Fruit fly (Drosophila melanogaster) whole organism, prepupa: ENCODE data around the gene Cpr67B.

ENCODE experiments used
- Blimp-1 ChIP-seq: fragments of 200-800 bp; sonication (Bioruptor generic); optimal IDR thresholded peaks from 3 replicates; lab custom pipeline; 2017; ENCODE audit warnings: missing biosample characterization, missing genetic modification characterization, mild to moderate bottlenecking, moderate library complexity, missing genetic modification reagents
- CG10631 ChIP-seq: fragments of 200-800 bp; sonication (Bioruptor generic); optimal IDR thresholded peaks from 2 replicates; lab custom pipeline; 2016; ENCODE audit warnings: missing biosample characterization, missing genetic modification characterization
- CG10669 ChIP-seq: fragments of 200-800 bp; sonication (Bioruptor generic); optimal IDR thresholded peaks from 3 replicates; lab custom pipeline; 2018; ENCODE audit warnings: missing biosample characterization, mild to moderate bottlenecking, missing genetic modification characterization, moderate library complexity
- CG11902 ChIP-seq: fragments of 200-800 bp; sonication (Bioruptor generic); optimal IDR thresholded peaks from 3 replicates; lab custom pipeline; 2016; ENCODE audit warnings: missing biosample characterization, missing genetic modification characterization
- CG15336 ChIP-seq: fragments of 200-800 bp; sonication (Bioruptor generic); IDR thresholded peaks from 2 replicates; pipeline ENCODE4 v1.3.6; 2022; ENCODE audit warnings: missing biosample characterization, missing genetic modification characterization
- CG1621 ChIP-seq: fragments of 200-800 bp; sonication (Bioruptor generic); optimal IDR thresholded peaks from 3 replicates; lab custom pipeline; 2018; ENCODE audit warnings: missing biosample characterization, mild to moderate bottlenecking, missing genetic modification characterization
- CG31627 ChIP-seq: fragments of 200-800 bp; sonication (Bioruptor generic); optimal IDR thresholded peaks from 3 replicates; lab custom pipeline; 2016; ENCODE audit warnings: missing biosample characterization, missing genetic modification characterization
- CG34406 ChIP-seq: fragments of 200-800 bp; sonication (Bioruptor generic); optimal IDR thresholded peaks from 3 replicates; lab custom pipeline; 2016; ENCODE audit warnings: missing biosample characterization, missing genetic modification characterization
- CG3919 ChIP-seq: fragments of 200-800 bp; sonication (Bioruptor generic); optimal IDR thresholded peaks from 3 replicates; lab custom pipeline; 2016; ENCODE audit warnings: missing biosample characterization, missing genetic modification characterization
- CG6163 ChIP-seq: fragments of 200-800 bp; sonication (Bioruptor generic); IDR thresholded peaks from 3 replicates; pipeline ENCODE4 v1.3.6; 2022; ENCODE audit warnings: missing biosample characterization, missing genetic modification characterization
- CG6276 ChIP-seq: fragments of 200-800 bp; sonication (Bioruptor generic); optimal IDR thresholded peaks from 2 replicates; lab custom pipeline; 2017; ENCODE audit warnings: missing biosample characterization, mild to moderate bottlenecking, missing genetic modification characterization
- CG6808 ChIP-seq: fragments of 200-800 bp; sonication (Bioruptor generic); optimal IDR thresholded peaks from 3 replicates; lab custom pipeline; 2017; ENCODE audit warnings: missing biosample characterization, missing genetic modification characterization, mild to moderate bottlenecking, moderate library complexity, missing genetic modification reagents
- CG6854 ChIP-seq: fragments of 200-800 bp; sonication (Bioruptor generic); optimal IDR thresholded peaks from 2 replicates; lab custom pipeline; 2017; ENCODE audit warnings: missing biosample characterization, mild to moderate bottlenecking, missing genetic modification characterization
- CG8119 ChIP-seq: fragments of 200-800 bp; sonication (Bioruptor generic); IDR thresholded peaks from 3 replicates; pipeline ENCODE4 v1.3.6; 2022; ENCODE audit warnings: missing biosample characterization, missing genetic modification characterization
- CG8632 ChIP-seq: fragments of 200-800 bp; sonication (Bioruptor generic); optimal IDR thresholded peaks from 3 replicates; lab custom pipeline; 2016; ENCODE audit warnings: missing biosample characterization, missing genetic modification characterization
- CG9139 ChIP-seq: fragments of 200-800 bp; sonication (Bioruptor generic); optimal IDR thresholded peaks from 3 replicates; lab custom pipeline; 2017; ENCODE audit warnings: missing biosample characterization, mild to moderate bottlenecking, missing genetic modification characterization
- Eip78C ChIP-seq: fragments of 200-800 bp; sonication (Bioruptor generic); peaks from one replicate; lab custom pipeline; 2016; ENCODE audit warnings: missing biosample characterization, missing genetic modification characterization
- Eip93F ChIP-seq: fragments of 200-800 bp; sonication (Bioruptor generic); optimal IDR thresholded peaks from 2 replicates; lab custom pipeline; 2016; ENCODE audit warnings: missing biosample characterization, mild to moderate bottlenecking, missing genetic modification characterization
- Ets21C ChIP-seq: fragments of 200-800 bp; sonication (Bioruptor generic); optimal IDR thresholded peaks from 3 replicates; lab custom pipeline; 2016; ENCODE audit warnings: missing biosample characterization, missing genetic modification characterization
- Ets96B ChIP-seq: fragments of 200-800 bp; optimal IDR thresholded peaks from 2 replicates; lab custom pipeline; 2019; ENCODE audit warnings: missing biosample characterization, mild to moderate bottlenecking, missing genetic modification characterization, moderate library complexity
- Gug ChIP-seq: fragments of 200-800 bp; sonication (Bioruptor generic); IDR thresholded peaks from 2 replicates; pipeline ENCODE4 v1.3.6; 2022; ENCODE audit warnings: missing biosample characterization, missing genetic modification characterization
- Hr38 ChIP-seq: sonication (Bioruptor generic); optimal IDR thresholded peaks from 2 replicates; lab custom pipeline; 2016; ENCODE audit warnings: missing biosample characterization, missing genetic modification characterization
- Hr4 ChIP-seq: fragments of 200-800 bp; sonication (Bioruptor generic); optimal IDR thresholded peaks from 3 replicates; lab custom pipeline; 2016; ENCODE audit warnings: missing biosample characterization, missing genetic modification characterization
- Lpt ChIP-seq: fragments of 200-800 bp; sonication (Bioruptor generic); optimal IDR thresholded peaks from 3 replicates; lab custom pipeline; 2016; ENCODE audit warnings: missing biosample characterization, missing genetic modification characterization
- Met ChIP-seq: fragments of 200-800 bp; sonication (Bioruptor generic); optimal IDR thresholded peaks from 3 replicates; lab custom pipeline; 2016; ENCODE audit warnings: missing biosample characterization, missing genetic modification characterization
- Smox ChIP-seq: fragments of 200-800 bp; sonication (Bioruptor generic); optimal IDR thresholded peaks from 3 replicates; lab custom pipeline; 2016; ENCODE audit warnings: missing biosample characterization, missing genetic modification characterization
- Sox14 ChIP-seq: fragments of 200-800 bp; sonication (Bioruptor generic); optimal IDR thresholded peaks from 3 replicates; lab custom pipeline; 2016; ENCODE audit warnings: missing biosample characterization, missing genetic modification characterization
- Sox15 ChIP-seq: fragments of 200-800 bp; sonication (Bioruptor generic); optimal IDR thresholded peaks from 3 replicates; lab custom pipeline; 2016; ENCODE audit warnings: missing biosample characterization, missing genetic modification characterization
- achi ChIP-seq: fragments of 200-800 bp; sonication (Bioruptor generic); optimal IDR thresholded peaks from 3 replicates; lab custom pipeline; 2016; ENCODE audit warnings: missing biosample characterization, missing genetic modification characterization
- cyc ChIP-seq: fragments of 200-800 bp; sonication (Bioruptor generic); optimal IDR thresholded peaks from 3 replicates; lab custom pipeline; 2016; ENCODE audit warnings: missing biosample characterization, missing genetic modification characterization
- dsx ChIP-seq: fragments of 200-800 bp; optimal IDR thresholded peaks from 3 replicates; lab custom pipeline; 2019; ENCODE audit warnings: missing biosample characterization, mild to moderate bottlenecking, missing genetic modification characterization, moderate library complexity; ENCODE audit not compliant: poor library complexity, severe bottlenecking
- eg ChIP-seq: fragments of 200-800 bp; sonication (Bioruptor generic); IDR thresholded peaks from 3 replicates; pipeline ENCODE4 v1.3.6; 2022; ENCODE audit warnings: missing biosample characterization, missing genetic modification characterization
- esn ChIP-seq: fragments of 200-800 bp; sonication (Bioruptor generic); optimal IDR thresholded peaks from 2 replicates; lab custom pipeline; 2016; ENCODE audit warnings: missing biosample characterization, mild to moderate bottlenecking, missing genetic modification characterization, moderate library complexity
- fd85E ChIP-seq: fragments of 200-800 bp; sonication (Bioruptor generic); optimal IDR thresholded peaks from 3 replicates; lab custom pipeline; 2016; ENCODE audit warnings: missing biosample characterization, missing genetic modification characterization
- fkh ChIP-seq: fragments of 200-800 bp; sonication (Bioruptor generic); optimal IDR thresholded peaks from 3 replicates; lab custom pipeline; 2017; ENCODE audit warnings: missing biosample characterization, mild to moderate bottlenecking, missing genetic modification characterization, moderate library complexity
- lz ChIP-seq: fragments of 200-800 bp; sonication (Bioruptor generic); optimal IDR thresholded peaks from 3 replicates; lab custom pipeline; 2016; ENCODE audit warnings: missing biosample characterization, missing genetic modification characterization
- pdm3 ChIP-seq: fragments of 200-800 bp; sonication (Bioruptor generic); optimal IDR thresholded peaks from 3 replicates; lab custom pipeline; 2016; ENCODE audit warnings: missing biosample characterization, missing genetic modification characterization
- salr ChIP-seq, 2 experiments: fragments of 200-800 bp; sonication (Bioruptor generic); optimal IDR thresholded peaks; 3 replicates each; lab custom pipeline; 2016 to 2018; ENCODE audit warnings: missing biosample characterization in 2 of 2, missing genetic modification characterization in 2 of 2, mild to moderate bottlenecking in 1 of 2
- spab ChIP-seq: fragments of 200-800 bp; sonication (Bioruptor generic); optimal IDR thresholded peaks from 2 replicates; lab custom pipeline; 2017; ENCODE audit warnings: missing biosample characterization, mild to moderate bottlenecking, missing genetic modification characterization, missing genetic modification reagents
- ss ChIP-seq, 2 experiments: fragments of 200-800 bp; sonication (Bioruptor generic); optimal IDR thresholded peaks; 2 replicates in 1 of 2; 3 replicates in 1 of 2; lab custom pipeline; 2017 to 2018; ENCODE audit warnings: mild to moderate bottlenecking in 2 of 2, missing biosample characterization in 2 of 2, missing genetic modification characterization in 2 of 2, moderate library complexity in 1 of 2
- svp ChIP-seq: fragments of 200-800 bp; sonication (Bioruptor generic); peaks from one replicate; lab custom pipeline; 2016; ENCODE audit warnings: missing biosample characterization, missing genetic modification characterization
- vri ChIP-seq: fragments of 200-800 bp; sonication (Bioruptor generic); optimal IDR thresholded peaks from 3 replicates; lab custom pipeline; 2016; ENCODE audit warnings: missing biosample characterization, mild to moderate bottlenecking, missing genetic modification characterization

Gene Cpr67B

dm6 chr3L:9377198-9378035 is 27.2 kb upstream of the Cpr67B start, which contains the start of gene Hsp26 (continued):
- TF ChIP-seq CG6808 (GFP tag; lab: Kevin White, UChicago) (peak; percentile 89), Smox (GFP tag; lab: Kevin White, UChicago) (peak; percentile 94), dsx (GFP tag; lab: Kevin White, UChicago) (peak; percentile 82), fd85E (GFP tag; lab: Kevin White, UChicago) (peak; percentile 88), Gug (peak; percentile 85), achi (GFP tag; lab: Kevin White, UChicago) (peak; percentile 93), CG1621 (tag; lab: Kevin White, UChicago) (peak; percentile 72), CG31627 (peak; percentile 90), CG8119 (GFP tag; lab: Robert Waterston, UW) (peak; percentile 94), fkh (peak; percentile 31)

DNA sequence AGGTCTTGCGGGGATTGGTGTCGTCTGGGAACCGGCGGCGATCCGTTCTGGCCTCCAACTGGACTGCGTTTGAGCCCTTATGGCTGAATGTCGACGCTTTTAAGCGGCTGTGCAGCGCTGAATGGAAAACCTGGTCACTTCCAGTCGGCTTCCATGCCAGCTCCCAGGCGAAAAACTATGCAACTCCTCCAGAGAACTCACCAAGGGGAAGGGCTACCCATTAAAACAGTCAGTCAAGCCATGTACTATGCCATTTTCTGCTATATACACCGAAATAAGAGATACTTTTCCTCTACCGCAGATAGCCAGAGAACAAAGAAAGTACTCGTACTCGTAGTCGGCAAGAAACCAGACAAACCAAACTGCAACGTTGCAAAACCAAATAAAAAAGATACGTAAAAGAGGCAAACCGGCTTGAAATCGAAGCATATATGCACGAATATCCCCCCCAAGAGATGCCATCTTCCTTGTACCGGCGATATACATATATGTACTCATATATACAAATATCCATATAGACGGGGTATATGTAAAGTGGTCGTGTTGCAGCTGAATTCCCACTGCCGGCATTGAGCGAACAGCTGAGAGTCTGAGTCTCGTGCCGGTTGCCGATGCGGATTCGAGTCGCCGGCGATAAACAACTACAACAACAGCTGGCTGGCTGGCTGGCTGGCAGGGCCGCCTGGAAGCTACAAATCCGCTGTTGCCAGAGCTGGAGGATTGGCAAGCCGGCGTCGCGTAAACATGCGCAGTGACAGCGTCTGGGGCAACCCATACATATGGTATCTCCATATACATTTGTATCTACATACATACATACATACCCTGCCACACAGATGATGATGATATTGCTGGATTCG is 24.9 kb upstream of the Cpr67B start, which contains the start of gene Hsp67Ba:
Hsp67Ba (minus strand) TSS at position 51 of the 860 bp plus-strand sequence.
- TF ChIP-seq fd85E (GFP tag; lab: Kevin White, UChicago) (no peak), Eip78C (GFP tag; lab: Kevin White, UChicago) (peak; percentile 76), CG10669 (GFP tag; lab: Kevin White, UChicago) (no peak), CG8119 (GFP tag; lab: Robert Waterston, UW) (0 out of 3 replicates have a peak, but pooled peaks have one; percentile 18), CG6276 (GFP tag; lab: Kevin White, UChicago) (no peak), Eip93F (GFP tag; lab: Kevin White, UChicago) (peak; percentile 41), Hr38 (GFP tag; lab: Kevin White, UChicago) (no peak), CG6854 (GFP tag; lab: Kevin White, UChicago) (peak; percentile 21), Ets21C (GFP tag; lab: Kevin White, UChicago) (no peak), CG10631 (GFP tag; lab: Kevin White, UChicago) (no peak), Blimp-1 (GFP tag; lab: Kevin White, UChicago) (no peak), CG6808 (GFP tag; lab: Kevin White, UChicago) (peak; percentile 51), Sox15 (GFP tag; lab: Kevin White, UChicago) (no peak), Met (GFP tag; lab: Kevin White, UChicago) (no peak), Hr4 (GFP tag; lab: Kevin White, UChicago) (no peak), Ets96B (tag; lab: Kevin White, UChicago) (no peak), CG3919 (GFP tag; lab: Kevin White, UChicago) (no peak), CG6163 (GFP tag; lab: Robert Waterston, UW) (no peak; the same call in 2 of the 3 replicates), pdm3 (GFP tag; lab: Kevin White, UChicago) (no peak), CG34406 (GFP tag; lab: Kevin White, UChicago) (no peak), Smox (GFP tag; lab: Kevin White, UChicago) (no peak), CG11902 (GFP tag; lab: Kevin White, UChicago) (no peak), vri (GFP tag; lab: Kevin White, UChicago) (no peak), CG15336 (GFP tag; lab: Robert Waterston, UW) (0 out of 2 replicates have a peak, but pooled peaks have one; percentile 7), cyc (no peak), ss (GFP tag; optimal IDR thresholded peaks at IDR 0.05; lab: Kevin White, UChicago) (peak; percentile 5 to 47), esn (no peak), Sox14 (GFP tag; lab: Kevin White, UChicago) (peak; percentile 67), Gug (no peak), spab (GFP tag; lab: Kevin White, UChicago) (no peak), CG8632 (no peak), eg (GFP tag; lab: Robert Waterston, UW) (0 out of 3 replicates have a peak, but pooled peaks have one; percentile 25), CG9139 (GFP tag; lab: Kevin White, UChicago) (peak; percentile 23), lz (GFP tag; lab: Kevin White, UChicago) (no peak), Lpt (GFP tag; lab: Kevin White, UChicago) (no peak), salr (GFP tag; optimal IDR thresholded peaks at IDR 0.05; lab: Kevin White, UChicago) (no peak), svp (GFP tag; lab: Kevin White, UChicago) (peak; percentile 34)
